Fruit fly (Drosophila melanogaster) whole organism, pupa: ENCODE measurements around the gene Tet.

ENCODE experiments used
- CG13204 ChIP-seq: fragments of 200-800 bp; sonication (Bioruptor generic); optimal IDR thresholded peaks from 2 replicates; lab custom pipeline; 2018; ENCODE audit warnings: missing biosample characterization, mild to moderate bottlenecking, missing genetic modification characterization, moderate library complexity
- CG4496 ChIP-seq: fragments of 200-800 bp; sonication (Bioruptor generic); IDR thresholded peaks from 3 replicates; pipeline ENCODE4 v1.3.6; 2022; ENCODE audit warnings: missing biosample characterization, missing genetic modification characterization
- CG8159 ChIP-seq: fragments of 200-800 bp; sonication (Bioruptor generic); optimal IDR thresholded peaks from 3 replicates; lab custom pipeline; 2018; ENCODE audit warnings: missing biosample characterization, mild to moderate bottlenecking, missing genetic modification characterization, moderate library complexity
- D1 ChIP-seq: fragments of 200-800 bp; sonication (Bioruptor generic); optimal IDR thresholded peaks from 2 replicates; lab custom pipeline; 2018; ENCODE audit warnings: missing biosample characterization, mild to moderate bottlenecking, missing genetic modification characterization, moderate library complexity
- EcR ChIP-seq: fragments of 200-800 bp; sonication (Bioruptor generic); optimal IDR thresholded peaks from 3 replicates; lab custom pipeline; 2019; ENCODE audit warnings: missing biosample characterization, missing genetic modification characterization, mild to moderate bottlenecking, moderate library complexity, missing genetic modification reagents

dm6 chr3L:2762122-2762521, 116.8 kb downstream of the Tet start:
- TF ChIP-seq CG13204 (no peak), CG8159 (no peak), CG4496 (no peak), EcR (no peak), D1 (no peak)
